Fruit fly (Drosophila melanogaster) whole organism, embryonic: ENCODE measurements around the gene CG17233.

Experiments
- Abd-B ChIP-seq: fragments of 200-800 bp; sonication (Bioruptor generic); optimal IDR thresholded peaks from 2 replicates; lab custom pipeline; 2018; ENCODE audit warnings: missing biosample characterization, mild to moderate bottlenecking, missing genetic modification characterization, moderate library complexity
- Atf3 ChIP-seq: fragments of 200-800 bp; sonication (Bioruptor generic); optimal IDR thresholded peaks from 3 replicates; lab custom pipeline; 2016; ENCODE audit warnings: missing biosample characterization, missing genetic modification characterization
- Atf6 ChIP-seq: fragments of 200-800 bp; sonication (Bioruptor generic); IDR thresholded peaks from 2 replicates; pipeline ENCODE4 v1.3.6; 2022; ENCODE audit warnings: missing biosample characterization, missing genetic modification characterization
- Blimp-1 ChIP-seq: fragments of 200-800 bp; sonication (Bioruptor generic); optimal IDR thresholded peaks from 3 replicates; lab custom pipeline; 2018; ENCODE audit warnings: missing biosample characterization, missing genetic modification characterization, mild to moderate bottlenecking, moderate library complexity, missing genetic modification reagents
- CG11247 ChIP-seq: fragments of 200-800 bp; sonication (Bioruptor generic); IDR thresholded peaks from 2 replicates; pipeline ENCODE4 v1.3.6; 2022; ENCODE audit warnings: missing biosample characterization, missing genetic modification characterization
- CG11560 ChIP-seq: fragments of 200-800 bp; sonication (Bioruptor generic); IDR thresholded peaks from 3 replicates; pipeline ENCODE4 v1.3.6; 2022; ENCODE audit warnings: missing biosample characterization, missing genetic modification characterization
- CG12659 ChIP-seq: fragments of 200-800 bp; sonication (Bioruptor generic); optimal IDR thresholded peaks from 3 replicates; lab custom pipeline; 2017; ENCODE audit warnings: mild to moderate bottlenecking, missing biosample characterization, missing genetic modification reagents, missing genetic modification characterization
- CG14050 ChIP-seq: fragments of 200-800 bp; sonication (Bioruptor generic); IDR thresholded peaks from 3 replicates; pipeline ENCODE4 v1.3.6; 2022; ENCODE audit warnings: missing biosample characterization, missing genetic modification characterization
- CG14860 ChIP-seq: fragments of 200-800 bp; sonication (Bioruptor generic); IDR thresholded peaks from 3 replicates; pipeline ENCODE4 v1.3.6; 2022; ENCODE audit warnings: missing biosample characterization, missing genetic modification characterization; ENCODE audit not compliant: partially characterized antibody
- CG17328 ChIP-seq: fragments of 200-800 bp; sonication (Bioruptor generic); IDR thresholded peaks from 2 replicates; pipeline ENCODE4 v1.3.6; 2022; ENCODE audit warnings: missing biosample characterization, missing genetic modification characterization
- CG17359 ChIP-seq: fragments of 200-800 bp; sonication (Bioruptor generic); optimal IDR thresholded peaks from 3 replicates; lab custom pipeline; 2018; ENCODE audit warnings: missing biosample characterization, mild to moderate bottlenecking, missing genetic modification characterization, moderate library complexity
- CG17385 ChIP-seq: fragments of 200-800 bp; sonication (Bioruptor generic); optimal IDR thresholded peaks from 3 replicates; lab custom pipeline; 2018; ENCODE audit warnings: missing biosample characterization, mild to moderate bottlenecking, missing genetic modification characterization
- CG1792 ChIP-seq: fragments of 200-800 bp; sonication (Bioruptor generic); optimal IDR thresholded peaks from 2 replicates; lab custom pipeline; 2016; ENCODE audit warnings: missing biosample characterization, missing genetic modification characterization
- CG2875 ChIP-seq: fragments of 200-800 bp; sonication (Bioruptor generic); optimal IDR thresholded peaks from 2 replicates; lab custom pipeline; 2017; ENCODE audit warnings: missing biosample characterization, mild to moderate bottlenecking, missing genetic modification characterization, missing genetic modification reagents
- CG32532 ChIP-seq: fragments of 200-800 bp; sonication (Bioruptor generic); IDR thresholded peaks from 2 replicates; pipeline ENCODE4 v1.3.6; 2022; ENCODE audit warnings: missing biosample characterization, missing genetic modification characterization
- CG3838 ChIP-seq: fragments of 200-800 bp; sonication (Bioruptor generic); optimal IDR thresholded peaks from 3 replicates; lab custom pipeline; 2016; ENCODE audit warnings: missing biosample characterization, missing genetic modification characterization
- CG3847 ChIP-seq: fragments of 200-800 bp; sonication (Bioruptor generic); IDR thresholded peaks from 2 replicates; pipeline ENCODE4 v1.3.6; 2022; ENCODE audit warnings: missing biosample characterization, missing genetic modification characterization
- CG6765 ChIP-seq: fragments of 200-800 bp; sonication (Bioruptor generic); optimal IDR thresholded peaks from 3 replicates; lab custom pipeline; 2017; ENCODE audit warnings: missing biosample characterization, mild to moderate bottlenecking, missing genetic modification characterization
- CG6813 ChIP-seq: fragments of 200-800 bp; sonication (Bioruptor generic); optimal IDR thresholded peaks from 2 replicates; lab custom pipeline; 2017; ENCODE audit warnings: missing biosample characterization, missing genetic modification characterization, mild to moderate bottlenecking, moderate library complexity, missing genetic modification reagents
- CG7963 ChIP-seq: fragments of 200-800 bp; sonication (Bioruptor generic); IDR thresholded peaks from 3 replicates; pipeline ENCODE4 v1.3.6; 2022; ENCODE audit warnings: missing biosample characterization, missing genetic modification characterization; ENCODE audit not compliant: partially characterized antibody
- CHES-1-like ChIP-seq: fragments of 200-800 bp; sonication (Bioruptor generic); optimal IDR thresholded peaks from 2 replicates; lab custom pipeline; 2016; ENCODE audit warnings: missing biosample characterization, missing genetic modification characterization
- Dbx ChIP-seq: fragments of 200-800 bp; sonication (Bioruptor generic); IDR thresholded peaks from 3 replicates; pipeline ENCODE4 v1.3.6; 2022; ENCODE audit warnings: missing biosample characterization, missing genetic modification characterization
- Gug ChIP-seq: fragments of 200-800 bp; sonication (Bioruptor generic); IDR thresholded peaks from 4 replicates; pipeline ENCODE4 v1.3.6; 2022; ENCODE audit warnings: missing biosample characterization, missing genetic modification characterization
- Hey ChIP-seq: fragments of 200-800 bp; sonication (Bioruptor generic); optimal IDR thresholded peaks from 3 replicates; lab custom pipeline; 2018; ENCODE audit warnings: missing biosample characterization, mild to moderate bottlenecking, missing genetic modification characterization
- Hmx ChIP-seq: fragments of 200-800 bp; sonication (Bioruptor generic); optimal IDR thresholded peaks from 2 replicates; lab custom pipeline; 2016; ENCODE audit warnings: missing biosample characterization, missing genetic modification characterization
- MTF-1 ChIP-seq: fragments of 200-800 bp; sonication (Bioruptor generic); optimal IDR thresholded peaks from 2 replicates; lab custom pipeline; 2018; ENCODE audit warnings: missing biosample characterization, mild to moderate bottlenecking, missing genetic modification characterization, borderline replicate concordance
- Med ChIP-seq: fragments of 200-800 bp; sonication (Bioruptor generic); peaks from one replicate; lab custom pipeline; 2016; ENCODE audit warnings: missing biosample characterization, missing genetic modification characterization, mild to moderate bottlenecking, inconsistent platforms, moderate library complexity
- Ptx1 ChIP-seq: fragments of 200-800 bp; sonication (Bioruptor generic); IDR thresholded peaks from 2 replicates; pipeline ENCODE4 v1.3.6; 2022; ENCODE audit warnings: missing biosample characterization, missing genetic modification characterization
- Six4 ChIP-seq: fragments of 200-800 bp; sonication (Bioruptor generic); optimal IDR thresholded peaks from 2 replicates; lab custom pipeline; 2016; ENCODE audit warnings: missing biosample characterization, missing genetic modification characterization
- Stat92E ChIP-seq, 3 experiments: fragments of >200 bp in 2 of 3; fragments of 200-800 bp in 1 of 3; sonication (Bioruptor generic) in 1 of 3; optimal IDR thresholded peaks; 2 replicates each; lab custom pipeline; 2017 to 2019; ENCODE audit warnings: missing biosample characterization in 3 of 3, missing genetic modification characterization in 3 of 3, mild to moderate bottlenecking in 1 of 3, moderate library complexity in 1 of 3
- Xrp1 ChIP-seq: fragments of 200-800 bp; sonication (Bioruptor generic); IDR thresholded peaks from 2 replicates; pipeline ENCODE4 v1.3.6; 2022; ENCODE audit warnings: missing biosample characterization, missing genetic modification characterization
- ara ChIP-seq: fragments of 200-800 bp; sonication (Bioruptor generic); IDR thresholded peaks from 2 replicates; pipeline ENCODE4 v1.3.6; 2022; ENCODE audit warnings: missing biosample characterization, missing genetic modification characterization
- bowl ChIP-seq: fragments of 200-800 bp; sonication (Bioruptor generic); IDR thresholded peaks from 2 replicates; pipeline ENCODE4 v1.3.6; 2022; ENCODE audit warnings: missing biosample characterization, missing genetic modification characterization
- bsh ChIP-seq, 2 experiments: fragments of 200-800 bp; sonication (Bioruptor generic); optimal IDR thresholded peaks; 2 replicates each; lab custom pipeline; 2017 to 2018; ENCODE audit warnings: mild to moderate bottlenecking in 2 of 2, missing biosample characterization in 2 of 2, missing genetic modification characterization in 2 of 2, moderate library complexity in 1 of 2
- chif ChIP-seq, 2 experiments: fragments of 200-800 bp; sonication (Bioruptor generic); optimal IDR thresholded peaks; 3 replicates each; lab custom pipeline; 2016; ENCODE audit warnings: missing biosample characterization in 2 of 2, missing genetic modification characterization in 2 of 2
- chm ChIP-seq: fragments of 200-800 bp; sonication (Bioruptor generic); IDR thresholded peaks from 2 replicates; pipeline ENCODE4 v1.3.6; 2022; ENCODE audit warnings: missing biosample characterization, missing genetic modification characterization
- ci ChIP-seq: fragments of 200-800 bp; sonication (Bioruptor generic); IDR thresholded peaks from 3 replicates; pipeline ENCODE4 v1.3.6; 2022; ENCODE audit warnings: missing biosample characterization, missing genetic modification characterization
- da ChIP-seq: fragments of 200-800 bp; sonication (Bioruptor generic); optimal IDR thresholded peaks from 2 replicates; lab custom pipeline; 2016; ENCODE audit warnings: missing biosample characterization, missing genetic modification characterization
- esg ChIP-seq: fragments of 200-800 bp; sonication (Bioruptor generic); conservative IDR thresholded peaks from 2 replicates; pipeline ENCODE4 v1.3.6; 2022; ENCODE audit warnings: missing biosample characterization, missing genetic modification characterization
- her ChIP-seq: fragments of 200-800 bp; sonication (Bioruptor generic); optimal IDR thresholded peaks from 2 replicates; lab custom pipeline; 2016; ENCODE audit warnings: missing biosample characterization, missing genetic modification characterization
- lmd ChIP-seq: fragments of 200-800 bp; sonication (Bioruptor generic); IDR thresholded peaks from 2 replicates; pipeline ENCODE4 v1.3.6; 2022; ENCODE audit warnings: missing biosample characterization, missing genetic modification characterization
- maf-S ChIP-seq: fragments of 200-800 bp; sonication (Bioruptor generic); optimal IDR thresholded peaks from 2 replicates; lab custom pipeline; 2016; ENCODE audit warnings: missing biosample characterization, missing genetic modification characterization
- nmo ChIP-seq: fragments of 200-800 bp; sonication (Bioruptor generic); optimal IDR thresholded peaks from 2 replicates; lab custom pipeline; 2018; ENCODE audit warnings: missing biosample characterization, mild to moderate bottlenecking, missing genetic modification characterization, moderate library complexity
- pfk ChIP-seq: fragments of 200-800 bp; sonication (Bioruptor generic); optimal IDR thresholded peaks from 2 replicates; lab custom pipeline; 2018; ENCODE audit warnings: missing biosample characterization, mild to moderate bottlenecking, missing genetic modification characterization, moderate library complexity
- pho ChIP-seq: fragments of 200-800 bp; sonication (Bioruptor generic); optimal IDR thresholded peaks from 2 replicates; lab custom pipeline; 2016; ENCODE audit warnings: missing biosample characterization, missing genetic modification characterization
- phol ChIP-seq: fragments of 200-800 bp; sonication (Bioruptor generic); optimal IDR thresholded peaks from 3 replicates; lab custom pipeline; 2018; ENCODE audit warnings: missing biosample characterization, mild to moderate bottlenecking, missing genetic modification characterization, moderate library complexity
- pita ChIP-seq: fragments of 200-800 bp; sonication (Bioruptor generic); optimal IDR thresholded peaks from 2 replicates; lab custom pipeline; 2017; ENCODE audit warnings: missing biosample characterization, mild to moderate bottlenecking, missing genetic modification characterization
- pum ChIP-seq: fragments of 200-800 bp; sonication (Bioruptor generic); optimal IDR thresholded peaks from 2 replicates; lab custom pipeline; 2016; ENCODE audit warnings: missing biosample characterization, missing genetic modification characterization
- slou ChIP-seq: fragments of 200-800 bp; sonication (Bioruptor generic); optimal IDR thresholded peaks from 3 replicates; lab custom pipeline; 2016; ENCODE audit warnings: missing biosample characterization, missing genetic modification characterization
- wor ChIP-seq: fragments of 200-800 bp; sonication (Bioruptor generic); IDR thresholded peaks from 2 replicates; pipeline ENCODE4 v1.3.6; 2022; ENCODE audit warnings: missing biosample characterization, missing genetic modification characterization

The CG17233 gene

dm6 chr3L:20247513-20248173 lies 5.9 kb upstream of the CG17233 start, which contains the start of gene rdgC (continued):
- peak; percentile 96 for TF ChIP-seq pum (GFP tag; lab: Kevin White, UChicago)
- peak; percentile 83 for TF ChIP-seq CG11560
- peak; percentile 92 for TF ChIP-seq CG17385
- TF ChIP-seq slou, result peak; percentile 92
- TF ChIP-seq CG7963, result no peak
- peak; percentile 94 for TF ChIP-seq phol (tag; lab: Kevin White, UChicago)
- TF ChIP-seq Hey (tag; lab: Kevin White, UChicago), result peak; percentile 47
- TF ChIP-seq MTF-1 (GFP tag; lab: Kevin White, UChicago), result peak; percentile 88
- TF ChIP-seq CG12659 (GFP tag; lab: Kevin White, UChicago), result peak; percentile 96
- TF ChIP-seq nmo (GFP tag; lab: Kevin White, UChicago), result peak; percentile 94
- TF ChIP-seq bsh (GFP tag; optimal IDR thresholded peaks at IDR 0.05; lab: Kevin White, UChicago), result peak in 1 of 2 experiments; percentile 91
- TF ChIP-seq pfk (GFP tag; lab: Kevin White, UChicago), result no peak
- peak; percentile 96 for TF ChIP-seq lmd (GFP tag; lab: Robert Waterston, UW)
- TF ChIP-seq CHES-1-like (GFP tag; lab: Kevin White, UChicago), result peak; percentile 94
- peak; percentile 79 for TF ChIP-seq Hmx (GFP tag; lab: Kevin White, UChicago)
- peak; percentile 95 for TF ChIP-seq CG1792 (GFP tag; lab: Kevin White, UChicago)
- peak; percentile 91 for TF ChIP-seq esg (GFP tag; lab: Robert Waterston, UW)
- peak; percentile 94 for TF ChIP-seq pho (GFP tag; lab: Kevin White, UChicago)
- peak; percentile 99 for TF ChIP-seq Med (GFP tag; lab: Kevin White, UChicago)
- peak; percentile 96 for TF ChIP-seq Ptx1 (GFP tag; lab: Robert Waterston, UW)
- peak; percentile 97 for TF ChIP-seq CG32532 (GFP tag; lab: Robert Waterston, UW)
- peak; percentile 88 for TF ChIP-seq CG2875 (GFP tag; lab: Kevin White, UChicago)
- peak; percentile 95 for TF ChIP-seq CG14050 (GFP tag; lab: Robert Waterston, UW)
- TF ChIP-seq her, result peak; percentile 92
- peak; percentile 96 for TF ChIP-seq Abd-B
- peak; percentile 92 to 96 for TF ChIP-seq chif (GFP tag; optimal IDR thresholded peaks at IDR 0.05; lab: Kevin White, UChicago)
- TF ChIP-seq CG11247 (GFP tag; lab: Robert Waterston, UW), result peak; percentile 94
- peak; percentile 94 for TF ChIP-seq CG6813 (GFP tag; lab: Kevin White, UChicago)
- TF ChIP-seq ara (GFP tag; lab: Robert Waterston, UW), result peak; percentile 96
- TF ChIP-seq chm, result peak; percentile 93
- peak; percentile 91 for TF ChIP-seq bowl (GFP tag; lab: Robert Waterston, UW)
- peak; percentile 96 for TF ChIP-seq CG17328 (GFP tag; lab: Robert Waterston, UW)
- TF ChIP-seq Stat92E (GFP tag; optimal IDR thresholded peaks at IDR 0.05; lab: Kevin White, UChicago), result no peak
- TF ChIP-seq CG3847 (GFP tag; lab: Robert Waterston, UW), result peak; percentile 94
- peak; percentile 91 for TF ChIP-seq Gug (GFP tag; lab: Robert Waterston, UW)
- TF ChIP-seq CG6765 (GFP tag; lab: Kevin White, UChicago), result peak; percentile 91
- TF ChIP-seq Dbx, result peak; percentile 98
- peak; percentile 75 for TF ChIP-seq CG3838 (GFP tag; lab: Kevin White, UChicago)
- TF ChIP-seq Xrp1, result peak; percentile 97
- TF ChIP-seq Atf6 (GFP tag; lab: Robert Waterston, UW), result peak; percentile 97
- TF ChIP-seq Six4 (GFP tag; lab: Kevin White, UChicago), result peak; percentile 95
- peak; percentile 89 for TF ChIP-seq wor (GFP tag; lab: Robert Waterston, UW)
- TF ChIP-seq maf-S (GFP tag; lab: Kevin White, UChicago), result peak; percentile 94
- TF ChIP-seq Atf3 (GFP tag; lab: Kevin White, UChicago), result peak; percentile 89
- TF ChIP-seq pita (GFP tag; lab: Kevin White, UChicago), result no peak
- TF ChIP-seq da, result peak; percentile 76
- peak; percentile 99 for TF ChIP-seq ci (GFP tag; lab: Robert Waterston, UW)
- peak; percentile 94 for TF ChIP-seq Blimp-1 (GFP tag; lab: Kevin White, UChicago)
- peak; percentile 98 for TF ChIP-seq CG17359 (tag; lab: Kevin White, UChicago)
- TF ChIP-seq CG14860 (GFP tag; lab: Robert Waterston, UW), result no peak
